Fruit fly (Drosophila melanogaster): Measurements from ENCODE around the gene lost.

lost gene

DNA sequence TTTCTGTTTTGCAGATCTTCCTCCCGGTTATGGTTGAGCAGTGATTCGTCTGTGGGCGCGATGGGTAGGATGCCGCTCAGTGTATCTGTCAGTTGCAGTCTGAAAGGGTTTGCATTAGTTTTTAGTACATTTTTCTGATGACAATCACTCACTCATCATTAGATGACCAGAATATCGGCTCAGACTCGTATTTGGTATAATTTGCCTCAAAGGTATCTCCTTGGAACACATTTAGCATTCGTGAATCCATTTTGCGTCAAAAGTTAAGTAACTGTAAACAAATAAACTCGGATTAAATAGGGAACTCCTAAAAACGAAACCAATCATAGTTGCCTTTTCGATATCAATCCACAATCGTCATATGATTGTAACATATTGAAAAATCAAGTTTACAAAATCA lies 23.9 kb downstream of the lost start, which contains the start of gene CG31525:
Gene CG31525 (plus strand): TSS at position 301 of the 400 bp plus-strand sequence.
- TF ChIP-seq CG14655 (GFP tag; optimal IDR thresholded peaks at IDR 0.05) (no peak), Pif1B (GFP tag; optimal IDR thresholded peaks at IDR 0.05) (no peak), D1 (tag; optimal IDR thresholded peaks at IDR 0.05) (no peak), CG17806 (tag; optimal IDR thresholded peaks at IDR 0.05) (no peak), EcR (GFP tag; optimal IDR thresholded peaks at IDR 0.05) (no peak), CG9948 (tag; optimal IDR thresholded peaks at IDR 0.05) (no peak), CG13204 (GFP tag; optimal IDR thresholded peaks at IDR 0.05) (no peak), gl (tag; optimal IDR thresholded peaks at IDR 0.05) (no peak), Pif1A (GFP tag; optimal IDR thresholded peaks at IDR 0.05) (no peak), Snoo (tag; optimal IDR thresholded peaks at IDR 0.05) (no peak), CG15710 (tag; optimal IDR thresholded peaks at IDR 0.05) (no peak), rn (GFP tag; IDR thresholded peaks at IDR 0.05) (no peak), CG4496 (GFP tag; IDR thresholded peaks at IDR 0.05) (no peak), CG8301 (tag; optimal IDR thresholded peaks at IDR 0.05) (no peak), CG12605 (GFP tag; IDR thresholded peaks at IDR 0.05) (no peak), CG34367 (tag; optimal IDR thresholded peaks at IDR 0.05) (no peak), CG32121 (GFP tag; IDR thresholded peaks at IDR 0.05) (no peak), CG10348 (GFP tag; IDR thresholded peaks at IDR 0.05) (no peak), Ets98B (GFP tag; IDR thresholded peaks at IDR 0.05) (no peak), CG8159 (tag; optimal IDR thresholded peaks at IDR 0.05) (no peak)

- TF ChIP-seq CG34367 (tag; optimal IDR thresholded peaks at IDR 0.05): no peak
- 0 out of 2 replicates have a peak, but pooled peaks have one; percentile 14 for TF ChIP-seq CG32121 (GFP tag; IDR thresholded peaks at IDR 0.05)
These were observed 25.9 kb downstream of the lost start, which contains the start of gene srl for dm6 chr3R:4428585-4429464. Gene srl, minus strand, starts transcription at chr3R:4429335.

DNA sequence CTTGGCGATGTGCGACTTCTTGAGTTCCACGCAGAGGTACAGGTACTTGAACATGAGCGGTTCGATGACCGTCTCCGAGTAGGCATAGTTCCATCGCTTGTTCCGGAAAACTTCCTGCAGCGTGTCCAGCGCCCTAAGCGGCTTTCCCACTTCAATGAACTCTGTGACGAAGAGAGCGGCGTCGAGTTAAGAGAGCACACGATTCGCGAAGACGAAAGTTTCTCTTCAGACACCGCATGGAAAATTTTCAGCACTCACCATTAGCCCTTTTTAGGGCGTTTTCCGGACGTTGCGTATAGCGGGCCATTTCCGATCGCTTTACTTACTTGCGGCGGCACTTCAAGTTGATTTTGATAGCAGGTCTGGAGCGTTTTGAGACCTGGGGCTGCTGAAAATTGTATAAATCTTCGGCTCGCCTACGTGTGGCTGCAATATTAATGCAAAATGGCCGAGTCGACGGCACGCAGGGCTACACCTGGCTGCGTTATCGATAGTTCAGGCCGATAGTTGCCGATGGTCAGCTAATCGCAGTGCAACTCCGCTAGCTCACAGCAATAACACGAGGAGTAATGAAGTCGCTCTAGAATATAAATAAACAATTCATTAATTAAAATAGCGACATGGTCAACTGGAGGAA lies 30.7 kb downstream of the lost start, which contains the start of the genes eIF3a and CG1074:
Gene eIF3a (minus strand): TSS at position 455 of the 637 bp plus-strand sequence.
Gene CG1074 (plus strand): TSS at position 525 of the 637 bp plus-strand sequence.
- TF ChIP-seq fd96Ca (GFP tag; IDR thresholded peaks at IDR 0.05): peak; percentile 55; the same call in 2 of the 3 replicates
- TF ChIP-seq CG10348 (GFP tag; IDR thresholded peaks at IDR 0.05): no peak
- peak; percentile 63 for TF ChIP-seq Snoo (tag; optimal IDR thresholded peaks at IDR 0.05)
- peak; percentile 44 for TF ChIP-seq CG32121 (GFP tag; IDR thresholded peaks at IDR 0.05)
- TF ChIP-seq CG4496 (GFP tag; IDR thresholded peaks at IDR 0.05): peak; percentile 65
- TF ChIP-seq EcR (GFP tag; optimal IDR thresholded peaks at IDR 0.05): peak; percentile 76
- TF ChIP-seq CG15710 (tag; optimal IDR thresholded peaks at IDR 0.05): peak; percentile 49
- no peak for TF ChIP-seq CG8301 (tag; optimal IDR thresholded peaks at IDR 0.05)
- TF ChIP-seq Ets98B (GFP tag; IDR thresholded peaks at IDR 0.05): 0 out of 2 replicates have a peak, but pooled peaks have one; percentile 48
- TF ChIP-seq CG14655 (GFP tag; optimal IDR thresholded peaks at IDR 0.05): no peak
- no peak for TF ChIP-seq CG34367 (tag; optimal IDR thresholded peaks at IDR 0.05)
- TF ChIP-seq CG12605 (GFP tag; IDR thresholded peaks at IDR 0.05): peak; percentile 14; the same call in 1 of the 2 replicates
- peak; percentile 33 for TF ChIP-seq gl (tag; optimal IDR thresholded peaks at IDR 0.05)

dm6 chr3R:4437113-4437512 lies 34.2 kb downstream of the lost start, which contains the start of the genes Lipt2 and CG14650:
Gene Lipt2, minus strand, starts transcription at chr3R:4437329.
Gene CG14650, plus strand, starts transcription at chr3R:4437387.
- TF ChIP-seq fd96Ca (GFP tag; IDR thresholded peaks at IDR 0.05): peak; percentile 34; the same call in 1 of the 3 replicates
- TF ChIP-seq CG10348 (GFP tag; IDR thresholded peaks at IDR 0.05): no peak
- TF ChIP-seq rn (GFP tag; IDR thresholded peaks at IDR 0.05): 0 out of 2 replicates have a peak, but pooled peaks have one; percentile 37
- TF ChIP-seq CG17806 (tag; optimal IDR thresholded peaks at IDR 0.05): peak; percentile 36
- peak; percentile 45; the same call in 1 of the 3 replicates for TF ChIP-seq CG4496 (GFP tag; IDR thresholded peaks at IDR 0.05)
- peak; percentile 51 for TF ChIP-seq CG15710 (tag; optimal IDR thresholded peaks at IDR 0.05)

DNA sequence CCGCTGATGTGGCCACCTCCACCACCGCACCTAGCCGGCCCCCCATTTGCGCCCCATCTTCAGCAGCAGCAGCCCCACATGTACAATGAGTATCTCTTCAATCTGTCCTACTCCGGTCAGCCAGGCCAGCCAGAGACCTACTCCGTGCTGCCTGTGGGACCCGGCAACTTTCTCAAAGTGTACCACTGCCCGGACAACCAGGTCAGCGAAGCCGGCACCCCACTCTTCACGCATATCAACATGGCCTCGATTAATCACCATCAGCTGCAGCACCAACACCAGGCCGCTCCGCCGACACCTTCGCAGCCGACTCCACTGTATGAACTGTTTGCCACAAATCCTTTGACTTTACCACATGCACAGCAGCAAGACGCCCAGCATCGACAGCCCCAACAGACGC lies 34.9 kb downstream of the lost start:
- no peak for TF ChIP-seq CG14655 (GFP tag; optimal IDR thresholded peaks at IDR 0.05)
- TF ChIP-seq Pif1B (GFP tag; optimal IDR thresholded peaks at IDR 0.05): no peak
- no peak for TF ChIP-seq Snoo (tag; optimal IDR thresholded peaks at IDR 0.05)
- TF ChIP-seq rn (GFP tag; IDR thresholded peaks at IDR 0.05): no peak
- no peak for TF ChIP-seq D1 (tag; optimal IDR thresholded peaks at IDR 0.05)
- no peak for TF ChIP-seq CG8159 (tag; optimal IDR thresholded peaks at IDR 0.05)
- TF ChIP-seq EcR (GFP tag; optimal IDR thresholded peaks at IDR 0.05): no peak
- no peak for TF ChIP-seq Ets98B (GFP tag; IDR thresholded peaks at IDR 0.05)
- no peak for TF ChIP-seq CG34367 (tag; optimal IDR thresholded peaks at IDR 0.05)
- TF ChIP-seq CG10348 (GFP tag; IDR thresholded peaks at IDR 0.05): no peak
- TF ChIP-seq gl (tag; optimal IDR thresholded peaks at IDR 0.05): no peak
- no peak for TF ChIP-seq CG8301 (tag; optimal IDR thresholded peaks at IDR 0.05)
- no peak for TF ChIP-seq CG32121 (GFP tag; IDR thresholded peaks at IDR 0.05)
- no peak for TF ChIP-seq fd96Ca (GFP tag; IDR thresholded peaks at IDR 0.05)
- no peak for TF ChIP-seq CG4496 (GFP tag; IDR thresholded peaks at IDR 0.05)
- no peak for TF ChIP-seq CG13204 (GFP tag; optimal IDR thresholded peaks at IDR 0.05)
- no peak for TF ChIP-seq CG9948 (tag; optimal IDR thresholded peaks at IDR 0.05)
- no peak for TF ChIP-seq Pif1A (GFP tag; optimal IDR thresholded peaks at IDR 0.05)

Measured in whole organism, pupa.